Fruit fly (Drosophila melanogaster) Kc167 (cell line): ENCODE results near the gene Syx4.

Source experiments
- Myc ChIP-seq: fragments of >200 bp; optimal IDR thresholded peaks from 2 replicates; lab custom pipeline; 2017; ENCODE audit warnings: missing external identifiers
- Sin3A ChIP-seq: fragments of >200 bp; optimal IDR thresholded peaks from 2 replicates; lab custom pipeline; 2018; ENCODE audit warnings: missing external identifiers
- h ChIP-seq: fragments of >200 bp; optimal IDR thresholded peaks from 3 replicates; lab custom pipeline; 2018; ENCODE audit warnings: missing external identifiers
- insv ChIP-seq: fragments of >200 bp; optimal IDR thresholded peaks from 3 replicates; lab custom pipeline; 2018; ENCODE audit warnings: missing external identifiers
- psq ChIP-seq: fragments of >200 bp; optimal IDR thresholded peaks from 2 replicates; lab custom pipeline; 2017; ENCODE audit warnings: missing external identifiers
- ttk ChIP-seq: sonication (Bioruptor generic); optimal IDR thresholded peaks from 2 replicates; lab custom pipeline; 2017; ENCODE audit warnings: missing external identifiers

Gene Syx4

dm6 chrX:2749693-2750092, 5.8 kb upstream of the Syx4 start:
- TF ChIP-seq Myc (lab: Kevin White, UChicago) (no peak), insv (lab: Kevin White, UChicago) (no peak), ttk (no peak), Sin3A (lab: Kevin White, UChicago) (no peak), h (lab: Kevin White, UChicago) (no peak), psq (lab: Kevin White, UChicago) (no peak)

dm6 chrX:2743601-2744000, 275 bp downstream of the Syx4 start:
- no peak for TF ChIP-seq insv (lab: Kevin White, UChicago)
- no peak for TF ChIP-seq h (lab: Kevin White, UChicago)
- no peak for TF ChIP-seq Myc (lab: Kevin White, UChicago)
- no peak for TF ChIP-seq psq (lab: Kevin White, UChicago)
- no peak for TF ChIP-seq ttk

DNA sequence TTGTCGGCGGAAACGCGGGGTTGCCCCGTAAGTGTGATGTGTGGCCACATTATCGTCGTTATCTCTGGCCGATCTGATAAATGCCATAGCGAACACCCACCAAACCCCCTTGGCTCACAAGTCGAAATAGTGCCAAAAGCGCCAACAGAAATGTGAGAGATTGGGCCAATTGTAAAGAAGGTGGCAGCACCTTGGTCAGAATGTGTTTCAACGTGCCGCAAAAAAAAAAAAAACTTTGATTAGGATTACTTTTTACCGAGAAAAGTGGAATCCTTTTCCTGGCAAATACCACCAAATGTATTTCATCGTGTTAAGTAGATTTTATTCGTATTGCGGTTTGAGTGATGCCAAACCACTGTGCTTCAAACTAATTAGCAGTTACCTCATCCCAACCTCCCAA, 856 bp downstream of the Syx4 start:
- TF ChIP-seq ttk = no peak
- TF ChIP-seq Sin3A (lab: Kevin White, UChicago) = no peak
- no peak for TF ChIP-seq h (lab: Kevin White, UChicago)
- TF ChIP-seq insv (lab: Kevin White, UChicago) = no peak
- no peak for TF ChIP-seq Myc (lab: Kevin White, UChicago)
- TF ChIP-seq psq (lab: Kevin White, UChicago) = no peak

DNA sequence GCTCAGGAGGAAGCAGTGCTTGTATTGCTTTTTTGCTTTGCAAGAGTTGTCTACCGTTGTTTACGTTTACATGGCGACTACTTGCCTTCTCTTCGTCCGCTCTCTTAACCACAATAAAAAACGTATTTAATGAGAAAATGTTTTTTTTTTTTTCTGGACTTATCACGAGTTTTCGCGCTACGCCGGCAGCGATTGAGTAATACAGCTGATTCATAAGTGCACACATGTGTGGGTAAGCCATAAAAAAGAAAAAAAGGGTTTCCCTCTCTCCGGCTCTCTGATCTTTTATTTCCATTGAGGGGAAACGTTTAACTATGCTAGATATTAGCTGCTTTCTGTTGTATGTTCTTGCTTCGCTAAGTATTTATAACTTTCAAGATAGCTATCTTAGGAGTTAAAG, 1.8 kb downstream of the Syx4 start:
- TF ChIP-seq psq (lab: Kevin White, UChicago) (no peak), ttk (no peak), Myc (lab: Kevin White, UChicago) (no peak), h (lab: Kevin White, UChicago) (no peak), insv (lab: Kevin White, UChicago) (no peak), Sin3A (lab: Kevin White, UChicago) (no peak)

DNA sequence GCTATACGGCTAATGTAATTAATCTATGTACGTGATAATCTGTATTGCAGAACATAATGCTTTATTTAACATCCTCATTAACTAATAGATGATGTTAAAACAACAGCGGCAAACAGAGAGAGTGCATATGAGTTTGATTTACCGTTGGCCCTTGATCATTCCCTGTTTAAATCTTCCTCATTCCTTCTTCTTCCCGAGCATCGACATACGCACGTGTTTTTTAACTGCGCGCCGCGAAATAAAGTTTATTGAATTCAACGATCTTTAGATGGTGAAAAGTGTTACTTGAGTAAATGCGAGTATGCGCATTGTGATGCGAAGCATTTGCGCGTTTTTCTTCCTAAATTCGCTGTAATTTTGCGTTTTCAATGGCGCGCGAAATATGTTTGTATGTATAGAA, 3.8 kb downstream of the Syx4 start, which contains the start of gene kirre:
TSS of gene kirre (plus strand) at position 301 of the 400 bp plus-strand sequence.
- no peak for TF ChIP-seq insv (lab: Kevin White, UChicago)
- no peak for TF ChIP-seq psq (lab: Kevin White, UChicago)
- TF ChIP-seq h (lab: Kevin White, UChicago) = no peak
- no peak for TF ChIP-seq Myc (lab: Kevin White, UChicago)
- TF ChIP-seq Sin3A (lab: Kevin White, UChicago) = no peak
- no peak for TF ChIP-seq ttk

- TF ChIP-seq psq (lab: Kevin White, UChicago) = no peak
- TF ChIP-seq Sin3A (lab: Kevin White, UChicago) = no peak
- TF ChIP-seq ttk = no peak
- no peak for TF ChIP-seq Myc (lab: Kevin White, UChicago)
- no peak for TF ChIP-seq h (lab: Kevin White, UChicago)
- no peak for TF ChIP-seq insv (lab: Kevin White, UChicago)
Measured at dm6 chrX:2738663-2739062, 5.2 kb downstream of the Syx4 start, which contains the start of gene crm. crm (minus strand) TSS chrX:2738773.

- TF ChIP-seq Myc (lab: Kevin White, UChicago) (no peak), h (lab: Kevin White, UChicago) (no peak), insv (lab: Kevin White, UChicago) (no peak)
Measured at dm6 chrX:2732127-2732526, 11.7 kb downstream of the Syx4 start, which contains the start of the genes ttm50 and CG2712. ttm50 (minus strand) TSS chrX:2732190. CG2712 (plus strand) TSS chrX:2732469.

- TF ChIP-seq insv (lab: Kevin White, UChicago) = no peak
- TF ChIP-seq Sin3A (lab: Kevin White, UChicago) = no peak
- no peak for TF ChIP-seq h (lab: Kevin White, UChicago)
- no peak for TF ChIP-seq Myc (lab: Kevin White, UChicago)
- no peak for TF ChIP-seq ttk
Measured at dm6 chrX:2727506-2727905, 16.4 kb downstream of the Syx4 start, which contains the start of gene dwg. dwg (plus strand) TSS chrX:2727698.

DNA sequence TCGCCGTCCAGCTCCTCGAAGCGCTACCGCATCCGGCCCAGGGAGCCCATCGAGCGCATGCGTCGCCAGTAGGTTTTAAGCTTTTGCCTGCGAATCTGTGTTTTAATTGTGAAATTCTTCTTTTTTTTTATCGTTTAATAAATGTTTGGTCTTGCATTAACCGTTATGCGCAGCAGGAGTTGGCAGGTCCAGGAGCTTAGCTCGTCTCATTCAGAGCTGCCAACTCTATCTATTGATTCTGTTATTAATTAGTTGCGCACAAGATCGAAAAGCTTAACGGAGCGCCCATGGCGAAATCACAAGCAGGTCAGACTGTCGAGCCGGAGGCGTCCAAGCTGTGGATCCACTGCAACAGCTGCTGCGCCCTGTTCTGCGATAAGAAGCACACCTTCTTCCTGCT, 17.5 kb downstream of the Syx4 start, which contains the start of gene vilya:
TSS of gene vilya (plus strand) at position 259 of the 400 bp plus-strand sequence.
- TF ChIP-seq psq (lab: Kevin White, UChicago) (no peak), Myc (lab: Kevin White, UChicago) (no peak), insv (lab: Kevin White, UChicago) (no peak), h (lab: Kevin White, UChicago) (no peak), ttk (no peak), Sin3A (lab: Kevin White, UChicago) (no peak)

dm6 chrX:2720122-2720521, 23.8 kb downstream of the Syx4 start, which contains the start of gene CG2701:
CG2701 (minus strand) TSS chrX:2720327.
- TF ChIP-seq insv (lab: Kevin White, UChicago) (no peak), Myc (lab: Kevin White, UChicago) (no peak), h (lab: Kevin White, UChicago) (no peak), Sin3A (lab: Kevin White, UChicago) (no peak), ttk (no peak), psq (lab: Kevin White, UChicago) (no peak)

- no peak for TF ChIP-seq psq (lab: Kevin White, UChicago)
- no peak for TF ChIP-seq Sin3A (lab: Kevin White, UChicago)
- no peak for TF ChIP-seq Myc (lab: Kevin White, UChicago)
- no peak for TF ChIP-seq ttk
- no peak for TF ChIP-seq h (lab: Kevin White, UChicago)
- TF ChIP-seq insv (lab: Kevin White, UChicago) = no peak
Measured at dm6 chrX:2714730-2715129, 29.1 kb downstream of the Syx4 start.

DNA sequence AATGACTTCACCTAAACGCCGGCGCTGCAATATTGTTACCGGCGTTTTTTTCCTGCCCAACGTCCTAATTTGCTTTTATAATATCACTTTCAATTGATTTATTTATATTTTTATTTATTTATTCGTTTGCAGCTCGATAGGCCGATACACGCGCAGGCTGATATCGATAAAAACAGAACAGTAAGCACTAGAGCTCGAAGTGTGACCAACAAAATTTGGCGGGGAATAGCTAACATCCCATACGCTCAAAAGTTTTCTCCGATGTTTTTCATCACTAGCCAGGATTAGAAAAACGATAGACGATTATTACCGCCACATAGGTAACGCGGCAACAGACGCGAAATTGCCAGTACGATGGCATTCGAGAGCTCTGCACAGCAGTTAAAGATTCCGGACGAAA, 30.1 kb downstream of the Syx4 start, which contains the start of the genes CG2685 and CG2694:
TSS of gene CG2685 (minus strand) at position 185 of the 400 bp plus-strand sequence.
TSS of gene CG2694 (plus strand) at position 304 of the 400 bp plus-strand sequence.
- TF ChIP-seq Sin3A (lab: Kevin White, UChicago) (no peak), Myc (lab: Kevin White, UChicago) (no peak), psq (lab: Kevin White, UChicago) (no peak)
